Fruit fly (Drosophila melanogaster): ENCODE results near the gene Reph.

Reph gene

DNA sequence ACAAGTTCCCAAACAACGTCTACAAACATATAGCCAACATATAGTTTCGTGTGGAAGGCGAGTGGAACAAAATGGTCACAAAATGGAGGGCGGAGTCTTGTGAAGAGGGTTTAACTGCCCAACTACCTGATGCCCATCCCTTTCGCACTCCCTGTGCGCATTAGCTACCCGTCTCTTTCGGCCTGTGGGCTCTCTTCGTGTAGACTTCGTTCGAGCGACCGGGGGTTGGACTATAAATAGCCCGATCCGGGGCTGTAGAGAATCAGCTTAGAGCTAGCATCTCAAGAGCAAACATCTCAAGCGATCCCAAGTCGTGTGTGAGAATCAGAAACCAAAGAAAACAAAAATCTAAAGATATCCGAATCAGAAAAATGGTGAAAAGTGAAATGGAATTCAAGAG lies 22.1 kb downstream of the Reph start, which contains the start of gene slp1 (continued):
- TF ChIP-seq lola (GFP tag; optimal IDR thresholded peaks at IDR 0.05) (no peak), ac (GFP tag; optimal IDR thresholded peaks at IDR 0.05) (no peak), chinmo (GFP tag; IDR thresholded peaks at IDR 0.05; ENCODE audit: partially characterized antibody) (0 out of 4 replicates have a peak, but pooled peaks have one; percentile 44), pho (GFP tag; optimal IDR thresholded peaks at IDR 0.05) (no peak), twi (tag; optimal IDR thresholded peaks at IDR 0.05) (peak; percentile 23), CG4424 (GFP tag; optimal IDR thresholded peaks at IDR 0.05) (no peak), fd64A (GFP tag; optimal IDR thresholded peaks at IDR 0.05) (no peak), CG6791 (GFP tag; IDR thresholded peaks at IDR 0.05; ENCODE audit: partially characterized antibody) (0 out of 3 replicates have a peak, but pooled peaks have one; percentile 46), Hand (GFP tag; optimal IDR thresholded peaks at IDR 0.05) (no peak), az2 (GFP tag; optimal IDR thresholded peaks at IDR 0.05) (no peak), Opbp (GFP tag; IDR thresholded peaks at IDR 0.05; ENCODE audit: partially characterized antibody) (peak; percentile 55; the same call in 2 of the 3 replicates), jigr1 (GFP tag; IDR thresholded peaks at IDR 0.05) (no peak), CG12071 (GFP tag; optimal IDR thresholded peaks at IDR 0.05) (peak; percentile 5), ewg (GFP tag; optimal IDR thresholded peaks at IDR 0.05) (peak; percentile 51), CG15073 (GFP tag; optimal IDR thresholded peaks at IDR 0.05) (no peak), CG2202 (tag; optimal IDR thresholded peaks at IDR 0.05) (no peak), Gsc (GFP tag; IDR thresholded peaks at IDR 0.05) (no peak), btn (GFP tag; optimal IDR thresholded peaks at IDR 0.05) (no peak), nom (GFP tag; optimal IDR thresholded peaks at IDR 0.05) (no peak), aop (GFP tag; IDR thresholded peaks at IDR 0.05) (no peak), jing (GFP tag; optimal IDR thresholded peaks at IDR 0.05) (peak; percentile 5), Nf-YB (GFP tag; optimal IDR thresholded peaks at IDR 0.05) (peak; percentile 97), CG17612 (GFP tag; IDR thresholded peaks at IDR 0.05) (no peak), Sox100B (GFP tag; optimal IDR thresholded peaks at IDR 0.05) (no peak), Dip2 (GFP tag; IDR thresholded peaks at IDR 0.05) (no peak), Abd-B (GFP tag; optimal IDR thresholded peaks at IDR 0.05) (no peak), abd-A (tag; optimal IDR thresholded peaks at IDR 0.05) (peak; percentile 74), mam (GFP tag; optimal IDR thresholded peaks at IDR 0.05) (no peak), CG8281 (tag; optimal IDR thresholded peaks at IDR 0.05) (no peak), tx (GFP tag; optimal IDR thresholded peaks at IDR 0.05) (no peak), CG16779 (GFP tag; IDR thresholded peaks at IDR 0.05) (no peak), CG8359 (GFP tag; optimal IDR thresholded peaks at IDR 0.05; ENCODE audit: borderline replicate concordance) (no peak), dan (GFP tag; IDR thresholded peaks at IDR 0.05) (no peak), pfk (GFP tag; optimal IDR thresholded peaks at IDR 0.05) (peak; percentile 3), Nf-YA (GFP tag; IDR thresholded peaks at IDR 0.05) (peak; percentile 54), CG2199 (GFP tag; IDR thresholded peaks at IDR 0.05) (peak; percentile 41; the same call in 1 of the 3 replicates), D19A (tag; optimal IDR thresholded peaks at IDR 0.05) (peak; percentile 1), hbn (GFP tag; IDR thresholded peaks at IDR 0.05; ENCODE audit: partially characterized antibody) (0 out of 2 replicates have a peak, but pooled peaks have one; percentile 17), CG14441 (GFP tag; IDR thresholded peaks at IDR 0.05) (no peak), gem (tag; optimal IDR thresholded peaks at IDR 0.05) (no peak), Stat92E (GFP tag; optimal IDR thresholded peaks at IDR 0.05) (peak in 1 of 3 experiments; percentile 8), oc (tag; optimal IDR thresholded peaks at IDR 0.05) (peak; percentile 80), cad (GFP tag; optimal IDR thresholded peaks at IDR 0.05) (peak; percentile 36), CG10543 (GFP tag; optimal IDR thresholded peaks at IDR 0.05) (no peak), Aef1 (GFP tag; IDR thresholded peaks at IDR 0.05) (no peak), danr (GFP tag; IDR thresholded peaks at IDR 0.05) (no peak), ash1 (GFP tag; optimal IDR thresholded peaks at IDR 0.05) (peak; percentile 51), Oaz (GFP tag; IDR thresholded peaks at IDR 0.05) (no peak), Meics (GFP tag; optimal IDR thresholded peaks at IDR 0.05) (no peak), CG1529 (GFP tag; optimal IDR thresholded peaks at IDR 0.05) (no peak)
